Worm (Caenorhabditis elegans): ENCODE measurements around the gene Y64G10A.2.

The Y64G10A.2 gene

DNA sequence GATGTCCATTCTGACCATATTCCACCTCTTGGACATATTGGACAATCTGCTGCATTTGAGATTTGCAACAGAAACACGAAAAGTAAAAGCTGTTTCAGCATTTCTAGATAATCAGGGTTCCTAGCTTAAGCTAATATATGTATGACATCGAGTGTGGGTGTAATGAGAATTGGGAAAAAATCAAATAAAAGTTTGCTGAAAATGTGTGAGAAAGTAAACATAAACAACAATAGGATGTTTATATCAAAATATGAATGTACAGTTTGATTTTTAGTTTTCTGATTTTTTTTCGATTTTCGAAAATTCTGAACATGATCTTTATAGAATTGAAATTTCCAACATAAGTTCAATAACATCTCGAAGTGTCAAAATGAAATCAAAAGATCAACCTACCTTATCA lies 13.5 kb downstream of the Y64G10A.2 start, which contains the start of gene F02H6.6:
TSS of gene F02H6.6 (minus strand) at position 101 of the 400 bp plus-strand sequence.
- TF ChIP-seq unc-62 (GFP tag; optimal IDR thresholded peaks at IDR 0.05): no peak

DNA sequence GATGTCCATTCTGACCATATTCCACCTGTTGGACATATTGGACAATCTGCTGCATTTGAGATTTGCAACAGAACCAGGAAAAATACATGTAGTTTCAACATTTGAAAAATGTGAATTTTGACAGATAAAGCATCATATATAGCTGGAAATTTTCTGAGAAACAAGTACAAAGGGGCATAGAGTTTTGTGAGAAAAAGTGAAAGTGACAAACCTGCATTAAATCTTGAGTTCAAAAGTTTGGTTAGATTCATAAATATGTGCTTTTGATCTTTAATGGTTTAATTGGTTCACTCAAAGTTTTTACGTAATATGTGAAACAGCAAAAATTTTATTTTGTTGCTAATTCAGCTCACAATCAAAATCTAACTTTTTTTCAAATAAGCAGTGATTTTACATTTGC lies 16.2 kb downstream of the Y64G10A.2 start, which contains the start of gene F02H6.7:
TSS of gene F02H6.7 (minus strand) at position 101 of the 400 bp plus-strand sequence.
- no peak for TF ChIP-seq unc-62 (GFP tag; optimal IDR thresholded peaks at IDR 0.05)

- TF ChIP-seq unc-62 (GFP tag; optimal IDR thresholded peaks at IDR 0.05): no peak
Measured at ce11 chrIV:14227138-14227537, 17.1 kb downstream of the Y64G10A.2 start.

- TF ChIP-seq unc-62 (GFP tag; optimal IDR thresholded peaks at IDR 0.05): no peak
Measured at ce11 chrIV:14224912-14225311, 19.3 kb downstream of the Y64G10A.2 start.

DNA sequence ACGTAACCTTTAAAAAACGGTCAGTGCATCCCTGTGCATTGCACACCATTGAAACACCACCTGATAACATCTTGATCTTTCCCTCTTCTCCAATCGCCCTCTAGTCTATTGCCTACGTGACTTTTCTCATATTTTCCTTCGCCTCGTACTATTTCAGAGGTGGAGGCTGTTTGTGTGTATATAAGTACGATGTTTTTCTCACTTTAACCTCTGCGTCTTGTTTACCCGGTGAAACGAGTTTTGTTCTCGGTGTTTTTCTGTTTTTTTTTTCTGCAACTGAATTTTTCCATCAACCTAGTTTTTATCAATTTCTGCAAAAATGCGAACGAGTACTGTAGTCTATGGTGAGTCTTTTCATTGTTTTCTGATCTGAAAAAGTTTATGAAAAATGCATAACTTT lies 24.5 kb downstream of the Y64G10A.2 start, which contains the start of gene sqrd-1:
TSS of gene sqrd-1 (plus strand) at position 158 of the 400 bp plus-strand sequence.
- TF ChIP-seq unc-62 (GFP tag; optimal IDR thresholded peaks at IDR 0.05): no peak

ce11 chrIV:14215777-14216176 lies 28.5 kb downstream of the Y64G10A.2 start:
- TF ChIP-seq unc-62 (GFP tag; optimal IDR thresholded peaks at IDR 0.05): no peak

ce11 chrIV:14203162-14203561 lies 41.1 kb downstream of the Y64G10A.2 start, which contains the start of gene F02H6.3:
TSS of gene F02H6.3 (plus strand) at chrIV:14203427.
- no peak for TF ChIP-seq unc-62 (GFP tag; optimal IDR thresholded peaks at IDR 0.05)

DNA sequence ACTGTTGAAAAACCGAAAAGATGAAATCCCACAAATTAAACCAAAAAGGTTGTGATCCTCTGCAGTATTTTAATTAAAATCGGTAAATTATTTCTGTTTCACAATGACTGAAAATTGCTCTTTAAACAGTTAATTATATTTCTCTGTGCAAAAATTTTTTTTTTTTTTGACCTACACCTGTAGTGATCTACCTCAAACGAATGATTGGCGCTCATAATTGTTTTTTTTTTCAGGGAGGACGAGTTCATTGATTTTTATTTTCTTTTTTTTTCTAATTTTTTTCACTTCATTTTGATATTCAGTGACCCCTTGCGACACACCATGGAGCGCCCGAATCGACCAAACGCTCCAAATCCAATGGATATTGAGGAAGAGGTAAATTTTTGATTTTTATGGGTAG lies 48.1 kb downstream of the Y64G10A.2 start, which contains the start of gene F02H6.2:
TSS of gene F02H6.2 (plus strand) at position 301 of the 400 bp plus-strand sequence.
- TF ChIP-seq unc-62 (GFP tag; optimal IDR thresholded peaks at IDR 0.05): no peak

ce11 chrIV:14194317-14194716 lies 49.9 kb downstream of the Y64G10A.2 start:
- TF ChIP-seq unc-62 (GFP tag; optimal IDR thresholded peaks at IDR 0.05): no peak

- no peak for TF ChIP-seq unc-62 (GFP tag; optimal IDR thresholded peaks at IDR 0.05)
Measured at ce11 chrIV:14193196-14193595, 51.1 kb downstream of the Y64G10A.2 start, which contains the start of gene K01G12.3. TSS of gene K01G12.3 (plus strand) at chrIV:14193496.

Measured in whole organism, dauer.